Fruit fly (Drosophila melanogaster): ENCODE results near the gene CG45065.

dm6 chrX:14856261-14856660 lies 26.1 kb downstream of the CG45065 start, which contains the start of gene CG9519:
- TF ChIP-seq CTCF (optimal IDR thresholded peaks at IDR 0.05) (no peak), CG8478 (optimal IDR thresholded peaks at IDR 0.05) (no peak)

All from S2 (cell line).